Worm (Caenorhabditis elegans) whole organism, mixed stage, embryonic: ENCODE data around the gene C02D5.2.

Experiments used
- M03D4.4 ChIP-seq: sonication (generic microtip); optimal IDR thresholded peaks from 2 replicates; lab custom pipeline; 2017; ENCODE audit warnings: mild to moderate bottlenecking, missing genetic modification characterization, missing compliant biosample characterization
- bed-3 ChIP-seq: fragments of 200-800 bp; sonication (Bioruptor generic); optimal IDR thresholded peaks from 3 replicates; lab custom pipeline; 2018; ENCODE audit warnings: mild to moderate bottlenecking, missing genetic modification characterization, moderate library complexity, missing compliant biosample characterization
- blmp-1 ChIP-seq: fragments of 150-350 bp; optimal IDR thresholded peaks from 2 replicates; lab custom pipeline; 2014; ENCODE audit warnings: missing biosample characterization, missing genetic modification characterization
- ceh-39 ChIP-seq: fragments of 150-350 bp; optimal IDR thresholded peaks from 2 replicates; lab custom pipeline; 2014; ENCODE audit warnings: missing biosample characterization, missing genetic modification characterization
- ceh-43 ChIP-seq: fragments of 200-800 bp; sonication (Bioruptor generic); optimal IDR thresholded peaks from 2 replicates; lab custom pipeline; 2018; ENCODE audit warnings: mild to moderate bottlenecking, missing genetic modification characterization, moderate library complexity, missing compliant biosample characterization
- ceh-83 ChIP-seq: fragments of 200-800 bp; sonication (Bioruptor generic); optimal IDR thresholded peaks from 2 replicates; lab custom pipeline; 2018; ENCODE audit warnings: mild to moderate bottlenecking, missing genetic modification characterization, missing compliant biosample characterization
- ces-1 ChIP-seq: fragments of 150-350 bp; optimal IDR thresholded peaks from 2 replicates; lab custom pipeline; 2014; ENCODE audit warnings: missing biosample characterization, missing genetic modification reagents, missing genetic modification characterization
- cnd-1 ChIP-seq: fragments of 200-800 bp; sonication (Bioruptor generic); optimal IDR thresholded peaks from 2 replicates; lab custom pipeline; 2018; ENCODE audit warnings: mild to moderate bottlenecking, missing genetic modification characterization, missing compliant biosample characterization
- drap-1 ChIP-seq: fragments of 200-800 bp; sonication (Bioruptor generic); optimal IDR thresholded peaks from 3 replicates; lab custom pipeline; 2018; ENCODE audit warnings: mild to moderate bottlenecking, missing genetic modification characterization, missing compliant biosample characterization
- elt-1 ChIP-seq: sonication (generic microtip); optimal IDR thresholded peaks from 2 replicates; lab custom pipeline; 2017; ENCODE audit warnings: missing genetic modification characterization, mild to moderate bottlenecking, missing compliant biosample characterization, antibody characterized with exemption, moderate library complexity, borderline replicate concordance; ENCODE audit not compliant: insufficient read depth
- flh-1 ChIP-seq: fragments of 200-800 bp; sonication (Bioruptor generic); optimal IDR thresholded peaks from 2 replicates; lab custom pipeline; 2018; ENCODE audit warnings: mild to moderate bottlenecking, missing genetic modification characterization, moderate library complexity, missing compliant biosample characterization
- ham-2 ChIP-seq: fragments of 200-800 bp; sonication (Bioruptor generic); optimal IDR thresholded peaks from 2 replicates; lab custom pipeline; 2018; ENCODE audit warnings: mild to moderate bottlenecking, missing genetic modification characterization, missing compliant biosample characterization
- hlh-1 ChIP-seq: fragments of 150-350 bp; optimal IDR thresholded peaks from 2 replicates; lab custom pipeline; 2014; ENCODE audit warnings: missing biosample characterization, missing genetic modification reagents, missing genetic modification characterization
- lin-13 ChIP-seq: fragments of 150-350 bp; optimal IDR thresholded peaks from 2 replicates; lab custom pipeline; 2014; ENCODE audit warnings: missing biosample characterization, missing genetic modification characterization
- lin-32 ChIP-seq: fragments of 200-800 bp; sonication (Bioruptor generic); optimal IDR thresholded peaks from 2 replicates; lab custom pipeline; 2018; ENCODE audit warnings: mild to moderate bottlenecking, missing genetic modification characterization, missing compliant biosample characterization
- mab-5 ChIP-seq: fragments of 150-350 bp; optimal IDR thresholded peaks from 2 replicates; lab custom pipeline; 2014; ENCODE audit warnings: missing biosample characterization, missing genetic modification characterization
- mep-1 ChIP-seq: fragments of 150-350 bp; optimal IDR thresholded peaks from 2 replicates; lab custom pipeline; 2017; ENCODE audit warnings: missing biosample characterization, missing genetic modification reagents, missing genetic modification characterization, inconsistent platforms
- mls-2 ChIP-seq: sonication (generic microtip); optimal IDR thresholded peaks from 2 replicates; lab custom pipeline; 2016; ENCODE audit warnings: mild to moderate bottlenecking, missing genetic modification characterization, moderate library complexity, missing compliant biosample characterization
- nhr-12 ChIP-seq: fragments of 150-350 bp; optimal IDR thresholded peaks from 2 replicates; lab custom pipeline; 2014; ENCODE audit warnings: missing biosample characterization, missing genetic modification characterization
- nhr-2 ChIP-seq: fragments of 150-350 bp; optimal IDR thresholded peaks from 2 replicates; lab custom pipeline; 2014; ENCODE audit warnings: missing biosample characterization, missing genetic modification characterization
- nhr-237 ChIP-seq: fragments of 150-350 bp; optimal IDR thresholded peaks from 2 replicates; lab custom pipeline; 2014; ENCODE audit warnings: missing biosample characterization, missing genetic modification characterization
- nhr-28 ChIP-seq: fragments of 150-350 bp; optimal IDR thresholded peaks from 2 replicates; lab custom pipeline; 2014; ENCODE audit warnings: missing biosample characterization, missing genetic modification characterization
- nhr-76 ChIP-seq: sonication (generic microtip); optimal IDR thresholded peaks from 2 replicates; lab custom pipeline; 2017; ENCODE audit warnings: missing biosample characterization, missing genetic modification characterization
- pha-4 ChIP-seq: fragments of 150-350 bp; optimal IDR thresholded peaks from 2 replicates; lab custom pipeline; 2018; ENCODE audit warnings: missing biosample characterization, missing genetic modification reagents, missing genetic modification characterization
- sem-2 ChIP-seq: fragments of 200-800 bp; sonication (Bioruptor generic); optimal IDR thresholded peaks from 2 replicates; lab custom pipeline; 2018; ENCODE audit warnings: mild to moderate bottlenecking, missing genetic modification characterization, missing compliant biosample characterization
- snpc-4 ChIP-seq: fragments of 150-350 bp; optimal IDR thresholded peaks from 2 replicates; lab custom pipeline; 2014; ENCODE audit warnings: missing biosample characterization, missing genetic modification characterization
- tbx-8 ChIP-seq: fragments of 200-800 bp; sonication (Bioruptor generic); optimal IDR thresholded peaks from 2 replicates; lab custom pipeline; 2018; ENCODE audit warnings: mild to moderate bottlenecking, missing genetic modification characterization, moderate library complexity, missing compliant biosample characterization
- unc-120 ChIP-seq: sonication (generic microtip); optimal IDR thresholded peaks from 2 replicates; lab custom pipeline; 2017; ENCODE audit warnings: missing genetic modification characterization, missing compliant biosample characterization; ENCODE audit not compliant: poor library complexity, severe bottlenecking
- unc-62 ChIP-seq: fragments of 150-350 bp; optimal IDR thresholded peaks from 2 replicates; lab custom pipeline; 2014; ENCODE audit warnings: missing biosample characterization, missing genetic modification reagents, missing genetic modification characterization
- zip-8 ChIP-seq: fragments of 150-350 bp; optimal IDR thresholded peaks from 2 replicates; lab custom pipeline; 2014; ENCODE audit warnings: missing biosample characterization, missing genetic modification characterization
- ztf-11 ChIP-seq: fragments of 150-350 bp; optimal IDR thresholded peaks from 2 replicates; lab custom pipeline; 2014; ENCODE audit warnings: missing biosample characterization, missing genetic modification characterization

The C02D5.2 gene

ce11 chrIII:8555682-8556081 is 1.5 kb upstream of the C02D5.2 start:
- TF ChIP-seq blmp-1 (tag; lab: Kevin White, UChicago) = peak; percentile 16
- TF ChIP-seq sem-2 = no peak
- no peak for TF ChIP-seq mab-5
- TF ChIP-seq unc-120 (tag; lab: Kevin White, UChicago) = no peak

ce11 chrIII:8560398-8560797 is 3.3 kb downstream of the C02D5.2 start:
- TF ChIP-seq cnd-1 (tag; lab: Kevin White, UChicago) (no peak), zip-8 (peak; percentile 99)

DNA sequence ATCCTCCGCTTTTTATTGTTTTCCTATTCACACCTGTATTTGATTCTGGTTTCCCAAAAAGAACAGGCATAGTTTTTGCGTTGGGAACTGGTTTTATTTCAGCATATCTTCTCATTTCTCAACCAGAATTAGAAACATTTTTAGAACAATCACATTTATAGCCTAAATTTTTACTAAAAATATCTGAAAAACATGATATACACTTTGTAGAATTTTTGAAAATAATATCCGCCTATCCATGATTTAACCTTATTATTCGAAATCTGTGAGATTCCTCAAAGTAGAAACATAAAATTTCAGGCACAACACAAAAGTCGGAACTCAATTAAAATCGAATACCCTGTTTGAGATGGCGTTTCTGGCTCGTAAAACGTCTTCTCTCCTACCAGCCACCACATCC is 3.7 kb downstream of the C02D5.2 start, which contains the start of gene acdh-6:
Gene acdh-6 (plus strand): TSS at position 301 of the 400 bp plus-strand sequence.
- TF ChIP-seq elt-1 (no peak), ceh-39 (no peak), ceh-83 (GFP tag; lab: Kevin White, UChicago) (no peak), nhr-2 (no peak), tbx-8 (no peak), ces-1 (no peak), flh-1 (GFP tag; lab: Kevin White, UChicago) (no peak), ham-2 (no peak), nhr-76 (tag; lab: Kevin White, UChicago) (no peak), lin-13 (tag; lab: Kevin White, UChicago) (no peak), nhr-28 (no peak), mls-2 (tag; lab: Kevin White, UChicago) (no peak), sem-2 (no peak), nhr-237 (tag; lab: Kevin White, UChicago) (no peak), blmp-1 (tag; lab: Kevin White, UChicago) (no peak), nhr-12 (no peak), drap-1 (no peak)

DNA sequence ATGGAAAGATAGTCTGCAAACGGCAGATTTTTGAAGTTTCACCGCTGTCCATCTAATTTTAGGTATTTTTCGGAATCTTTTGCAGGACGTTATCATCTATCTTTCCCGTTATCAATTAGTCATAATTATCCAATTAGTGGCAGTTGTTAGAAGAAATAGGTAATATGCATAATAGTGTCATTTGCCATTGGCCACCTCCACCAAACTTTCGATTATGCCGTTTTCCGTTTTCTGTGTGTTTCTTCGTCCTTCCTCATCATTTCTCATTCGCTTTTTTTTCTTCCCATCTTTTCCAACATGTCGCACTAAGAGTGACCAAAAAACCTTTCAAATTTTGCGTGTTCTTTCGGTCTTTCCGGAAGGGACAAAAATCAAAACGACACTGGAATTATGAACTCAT is 7.2 kb downstream of the C02D5.2 start:
- TF ChIP-seq ces-1 (no peak), nhr-28 (no peak), M03D4.4 (tag; lab: Kevin White, UChicago) (no peak), drap-1 (no peak), nhr-237 (tag; lab: Kevin White, UChicago) (no peak), unc-62 (GFP tag; lab: Kevin White, UChicago) (no peak), tbx-8 (no peak), pha-4 (tag; lab: Kevin White, UChicago) (no peak), cnd-1 (tag; lab: Kevin White, UChicago) (no peak), ceh-83 (GFP tag; lab: Kevin White, UChicago) (no peak), snpc-4 (tag; lab: Kevin White, UChicago) (no peak), ztf-11 (tag; lab: Kevin White, UChicago) (no peak), nhr-12 (no peak), nhr-76 (tag; lab: Kevin White, UChicago) (no peak), lin-32 (GFP tag; lab: Kevin White, UChicago) (no peak), sem-2 (no peak), unc-120 (tag; lab: Kevin White, UChicago) (no peak), blmp-1 (tag; lab: Kevin White, UChicago) (no peak), lin-13 (tag; lab: Kevin White, UChicago) (no peak)

ce11 chrIII:8570289-8570688 is 13.2 kb downstream of the C02D5.2 start:
- TF ChIP-seq mls-2 (tag; lab: Kevin White, UChicago) (no peak), hlh-1 (tag; lab: Kevin White, UChicago) (no peak), mep-1 (no peak), ceh-43 (no peak), ham-2 (no peak), bed-3 (GFP tag; lab: Kevin White, UChicago) (no peak), snpc-4 (tag; lab: Kevin White, UChicago) (no peak), elt-1 (no peak), lin-32 (GFP tag; lab: Kevin White, UChicago) (no peak), flh-1 (GFP tag; lab: Kevin White, UChicago) (no peak), nhr-237 (tag; lab: Kevin White, UChicago) (no peak)

ce11 chrIII:8571845-8572244 is 14.7 kb downstream of the C02D5.2 start:
- TF ChIP-seq blmp-1 (tag; lab: Kevin White, UChicago) = peak; percentile 65
- no peak for TF ChIP-seq sem-2
- peak; percentile 53 for TF ChIP-seq ces-1
